Worm (Caenorhabditis elegans): ENCODE data around the gene spch-1.

DNA sequence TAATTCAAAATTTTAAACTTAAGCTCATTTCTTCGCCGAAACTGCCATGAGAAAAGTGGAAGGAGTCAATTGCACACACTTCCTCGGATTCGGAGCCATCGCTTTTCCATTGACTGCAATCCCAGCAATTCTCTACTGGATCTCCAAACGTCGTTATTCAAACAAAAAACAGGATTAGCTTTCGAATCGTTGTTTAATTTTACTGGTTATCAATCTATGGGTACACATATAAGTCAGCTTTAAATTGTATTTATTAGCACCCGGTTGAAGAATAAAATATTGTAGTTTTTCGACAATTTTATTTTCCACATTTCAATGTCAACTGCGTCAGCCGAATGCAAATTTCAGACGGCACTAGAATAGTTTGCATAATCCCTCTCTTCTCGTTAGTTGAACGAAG is 18.6 kb upstream of the spch-1 start, which contains the start of gene glt-3:
- no peak for TF ChIP-seq ama-1 (optimal IDR thresholded peaks at IDR 0.05)
- TF ChIP-seq flt-1 (GFP tag; IDR thresholded peaks at IDR 0.05) = no peak
- no peak for TF ChIP-seq scrt-1 (GFP tag; IDR thresholded peaks at IDR 0.05)
- no peak for TF ChIP-seq sea-1 (GFP tag; conservative IDR thresholded peaks at IDR 0.05)
- no peak for TF ChIP-seq aly-1 (tag; optimal IDR thresholded peaks at IDR 0.05)
- TF ChIP-seq hmg-4 (GFP tag; optimal IDR thresholded peaks at IDR 0.05) = no peak
- TF ChIP-seq ceh-36 (tag; optimal IDR thresholded peaks at IDR 0.05) = no peak
- TF ChIP-seq ceh-13 (GFP tag; optimal IDR thresholded peaks at IDR 0.05) = no peak
- TF ChIP-seq ets-7 (tag; optimal IDR thresholded peaks at IDR 0.05) = no peak
- TF ChIP-seq tbx-11 (GFP tag; IDR thresholded peaks at IDR 0.05) = no peak
- no peak for TF ChIP-seq tra-4 (tag; optimal IDR thresholded peaks at IDR 0.05)
- no peak for TF ChIP-seq pes-1 (GFP tag; IDR thresholded peaks at IDR 0.05)
- no peak for TF ChIP-seq tbx-37 (GFP tag; conservative IDR thresholded peaks at IDR 0.05)
